Fruit fly (Drosophila melanogaster) whole organism, embryonic: ENCODE measurements around the gene Kdm2.
A peak's percentile ranks its signal among the peaks of the same experiment; 100 is the strongest.

ENCODE experiments used
- Aef1 ChIP-seq: fragments of 200-800 bp; sonication (Bioruptor generic); IDR thresholded peaks from 3 replicates; pipeline ENCODE4 v1.3.6; 2022; ENCODE audit warnings: missing biosample characterization, missing genetic modification characterization
- CG10147 ChIP-seq: fragments of 200-800 bp; sonication (Bioruptor generic); optimal IDR thresholded peaks from 2 replicates; lab custom pipeline; 2019; ENCODE audit warnings: missing biosample characterization, mild to moderate bottlenecking, missing genetic modification characterization, moderate library complexity
- CG10267 ChIP-seq: fragments of 200-800 bp; sonication (Bioruptor generic); optimal IDR thresholded peaks from 2 replicates; lab custom pipeline; 2018; ENCODE audit warnings: missing biosample characterization, mild to moderate bottlenecking, missing genetic modification characterization, moderate library complexity
- CG10321 ChIP-seq: fragments of 200-800 bp; sonication (Bioruptor generic); IDR thresholded peaks from 2 replicates; pipeline ENCODE4 v1.3.6; 2022; ENCODE audit warnings: missing biosample characterization, missing genetic modification characterization
- CG10543 ChIP-seq: fragments of 200-800 bp; sonication (Bioruptor generic); optimal IDR thresholded peaks from 3 replicates; lab custom pipeline; 2017; ENCODE audit warnings: missing biosample characterization, mild to moderate bottlenecking, missing genetic modification characterization, moderate library complexity
- CG10979 ChIP-seq: fragments of 200-800 bp; sonication (Bioruptor generic); optimal IDR thresholded peaks from 2 replicates; lab custom pipeline; 2018; ENCODE audit warnings: missing biosample characterization, mild to moderate bottlenecking, missing genetic modification characterization, moderate library complexity
- CG11456 ChIP-seq: fragments of 200-800 bp; sonication (Bioruptor generic); IDR thresholded peaks from 3 replicates; pipeline ENCODE4 v1.3.6; 2022; ENCODE audit warnings: missing biosample characterization, missing genetic modification characterization
- CG13894 ChIP-seq: fragments of 200-800 bp; sonication (Bioruptor generic); optimal IDR thresholded peaks from 3 replicates; lab custom pipeline; 2018; ENCODE audit warnings: missing biosample characterization, mild to moderate bottlenecking, missing genetic modification characterization, moderate library complexity
- CG14014 ChIP-seq: fragments of 200-800 bp; sonication (Bioruptor generic); IDR thresholded peaks from 2 replicates; pipeline ENCODE4 v1.3.6; 2022; ENCODE audit warnings: missing biosample characterization, missing genetic modification characterization
- CG14667 ChIP-seq: fragments of 200-800 bp; sonication (Bioruptor generic); IDR thresholded peaks from 2 replicates; pipeline ENCODE4 v1.3.6; 2022; ENCODE audit warnings: missing biosample characterization, missing genetic modification characterization
- CG1647 ChIP-seq: fragments of 200-800 bp; sonication (Bioruptor generic); optimal IDR thresholded peaks from 3 replicates; lab custom pipeline; 2016; ENCODE audit warnings: missing biosample characterization, missing genetic modification characterization
- CG17186 ChIP-seq: fragments of 200-800 bp; sonication (Bioruptor generic); optimal IDR thresholded peaks from 3 replicates; lab custom pipeline; 2017; ENCODE audit warnings: missing biosample characterization, missing genetic modification reagents, missing genetic modification characterization
- CG1832 ChIP-seq: fragments of 200-800 bp; sonication (Bioruptor generic); optimal IDR thresholded peaks from 2 replicates; lab custom pipeline; 2017; ENCODE audit warnings: missing biosample characterization, mild to moderate bottlenecking, missing genetic modification characterization, inconsistent platforms
- CG2889 ChIP-seq: fragments of 200-800 bp; sonication (Bioruptor generic); IDR thresholded peaks from 3 replicates; pipeline ENCODE4 v1.3.6; 2022; ENCODE audit warnings: missing biosample characterization, missing genetic modification characterization
- CG31441 ChIP-seq: fragments of 200-800 bp; sonication (Bioruptor generic); IDR thresholded peaks from 2 replicates; pipeline ENCODE4 v1.3.6; 2022; ENCODE audit warnings: missing biosample characterization, missing genetic modification characterization
- CG3995 ChIP-seq: fragments of 200-800 bp; sonication (Bioruptor generic); optimal IDR thresholded peaks from 3 replicates; lab custom pipeline; 2016; ENCODE audit warnings: missing biosample characterization, missing genetic modification characterization
- CG4360 ChIP-seq: fragments of 200-800 bp; sonication (Bioruptor generic); IDR thresholded peaks from 2 replicates; pipeline ENCODE4 v1.3.6; 2022; ENCODE audit warnings: missing biosample characterization, missing genetic modification characterization
- CG6854 ChIP-seq: fragments of 200-800 bp; sonication (Bioruptor generic); optimal IDR thresholded peaks from 3 replicates; lab custom pipeline; 2017; ENCODE audit warnings: missing biosample characterization, mild to moderate bottlenecking, missing genetic modification characterization
- CG7372 ChIP-seq: fragments of 200-800 bp; sonication (Bioruptor generic); IDR thresholded peaks from 2 replicates; pipeline ENCODE4 v1.3.6; 2022; ENCODE audit warnings: missing biosample characterization, missing genetic modification characterization
- CkIIα-i1 ChIP-seq: fragments of 200-800 bp; sonication (Bioruptor generic); IDR thresholded peaks from 2 replicates; pipeline ENCODE4 v1.3.6; 2022; ENCODE audit warnings: missing biosample characterization, missing genetic modification characterization
- Deaf1 ChIP-seq: fragments of 200-800 bp; optimal IDR thresholded peaks from 3 replicates; lab custom pipeline; 2019; ENCODE audit warnings: missing biosample characterization, mild to moderate bottlenecking, missing genetic modification characterization, moderate library complexity
- Drgx ChIP-seq: fragments of 200-800 bp; sonication (Bioruptor generic); IDR thresholded peaks from 2 replicates; pipeline ENCODE4 v1.3.6; 2022; ENCODE audit warnings: missing biosample characterization, missing genetic modification characterization
- Ets65A ChIP-seq: fragments of 200-800 bp; sonication (Bioruptor generic); peaks from one replicate; lab custom pipeline; 2016; ENCODE audit warnings: missing biosample characterization, missing genetic modification characterization
- HHEX ChIP-seq: fragments of 200-800 bp; sonication (Bioruptor generic); optimal IDR thresholded peaks from 3 replicates; lab custom pipeline; 2017; ENCODE audit warnings: missing biosample characterization, mild to moderate bottlenecking, missing genetic modification characterization, missing genetic modification reagents
- Hr39 ChIP-seq: fragments of >200 bp; optimal IDR thresholded peaks from 2 replicates; lab custom pipeline; 2017
- Hr78 ChIP-seq, 2 experiments: fragments of 200-800 bp in 1 of 2; fragments of >200 bp in 1 of 2; sonication (Bioruptor generic) in 1 of 2; optimal IDR thresholded peaks; 2 replicates each; lab custom pipeline; 2017 to 2019; ENCODE audit warnings: missing biosample characterization in 2 of 2, missing genetic modification characterization in 2 of 2, mild to moderate bottlenecking in 1 of 2, moderate library complexity in 1 of 2
- Neu2 ChIP-seq: fragments of 200-800 bp; sonication (Bioruptor generic); optimal IDR thresholded peaks from 3 replicates; lab custom pipeline; 2016; ENCODE audit warnings: missing biosample characterization, missing genetic modification characterization, borderline replicate concordance
- Opbp ChIP-seq: fragments of 200-800 bp; sonication (Bioruptor generic); IDR thresholded peaks from 3 replicates; pipeline ENCODE4 v1.3.6; 2022; ENCODE audit warnings: missing biosample characterization, missing genetic modification characterization; ENCODE audit not compliant: partially characterized antibody
- Ravus ChIP-seq: fragments of 200-800 bp; sonication (Bioruptor generic); IDR thresholded peaks from 2 replicates; pipeline ENCODE4 v1.3.6; 2022; ENCODE audit warnings: missing biosample characterization, missing genetic modification characterization
- Rfx ChIP-seq: fragments of 200-800 bp; sonication (Bioruptor generic); IDR thresholded peaks from 2 replicates; pipeline ENCODE4 v1.3.6; 2022; ENCODE audit warnings: missing biosample characterization, missing genetic modification characterization
- TFAM ChIP-seq: fragments of 200-800 bp; sonication (Bioruptor generic); optimal IDR thresholded peaks from 2 replicates; lab custom pipeline; 2017; ENCODE audit warnings: missing biosample characterization, missing genetic modification characterization, inconsistent platforms
- Xrp1 ChIP-seq: fragments of 200-800 bp; sonication (Bioruptor generic); IDR thresholded peaks from 2 replicates; pipeline ENCODE4 v1.3.6; 2022; ENCODE audit warnings: missing biosample characterization, missing genetic modification characterization
- abd-A ChIP-seq: fragments of 200-800 bp; sonication (Bioruptor generic); optimal IDR thresholded peaks from 3 replicates; lab custom pipeline; 2019; ENCODE audit warnings: missing biosample characterization, mild to moderate bottlenecking, missing genetic modification characterization, moderate library complexity
- ato ChIP-seq: fragments of 200-800 bp; sonication (Bioruptor generic); IDR thresholded peaks from 2 replicates; pipeline ENCODE4 v1.3.6; 2022; ENCODE audit warnings: missing biosample characterization, missing genetic modification characterization; ENCODE audit not compliant: partially characterized antibody
- bcd ChIP-seq: fragments of 200-800 bp; sonication (Bioruptor generic); optimal IDR thresholded peaks from 2 replicates; lab custom pipeline; 2017; ENCODE audit warnings: missing biosample characterization, mild to moderate bottlenecking, missing genetic modification characterization
- cg ChIP-seq: fragments of 200-800 bp; sonication (Bioruptor generic); optimal IDR thresholded peaks from 3 replicates; lab custom pipeline; 2019; ENCODE audit warnings: missing biosample characterization, mild to moderate bottlenecking, missing genetic modification characterization, moderate library complexity
- crol ChIP-seq: fragments of 200-800 bp; sonication (Bioruptor generic); IDR thresholded peaks from 2 replicates; pipeline ENCODE4 v1.3.6; 2022; ENCODE audit warnings: missing biosample characterization, missing genetic modification characterization
- fd3F ChIP-seq: fragments of 200-800 bp; sonication (Bioruptor generic); optimal IDR thresholded peaks from 2 replicates; lab custom pipeline; 2018; ENCODE audit warnings: missing biosample characterization, mild to moderate bottlenecking, missing genetic modification characterization, moderate library complexity
- gcm ChIP-seq: fragments of 200-800 bp; sonication (Bioruptor generic); optimal IDR thresholded peaks from 2 replicates; lab custom pipeline; 2019; ENCODE audit warnings: missing biosample characterization, mild to moderate bottlenecking, missing genetic modification characterization, moderate library complexity
- klu ChIP-seq: fragments of 200-800 bp; sonication (Bioruptor generic); IDR thresholded peaks from 2 replicates; pipeline ENCODE4 v1.3.6; 2022; ENCODE audit warnings: missing biosample characterization, missing genetic modification characterization
- lov ChIP-seq, 2 experiments: fragments of 200-800 bp in 1 of 2; fragments of >200 bp in 1 of 2; sonication (Bioruptor generic) in 1 of 2; IDR thresholded peaks in 1 of 2; optimal IDR thresholded peaks in 1 of 2; 2 replicates in 1 of 2; 3 replicates in 1 of 2; pipeline versions ENCODE4 v1.3.6 to Lab custom; 2017 to 2022; ENCODE audit warnings: missing biosample characterization in 1 of 2, missing genetic modification characterization in 1 of 2
- luna ChIP-seq: fragments of 200-800 bp; sonication (Bioruptor generic); optimal IDR thresholded peaks from 2 replicates; lab custom pipeline; 2016; ENCODE audit warnings: missing biosample characterization, missing genetic modification characterization
- mirr ChIP-seq: fragments of 200-800 bp; sonication (Bioruptor generic); optimal IDR thresholded peaks from 3 replicates; lab custom pipeline; 2018; ENCODE audit warnings: missing biosample characterization, mild to moderate bottlenecking, missing genetic modification characterization
- peb ChIP-seq: fragments of 200-800 bp; sonication (Bioruptor generic); IDR thresholded peaks from 2 replicates; pipeline ENCODE4 v1.3.6; 2022; ENCODE audit warnings: missing biosample characterization, missing genetic modification characterization
- sens ChIP-seq: fragments of 200-800 bp; sonication (Bioruptor generic); peaks from one replicate; lab custom pipeline; 2016; ENCODE audit warnings: missing biosample characterization, missing genetic modification characterization
- sr ChIP-seq: fragments of 200-800 bp; sonication (Bioruptor generic); IDR thresholded peaks from 3 replicates; pipeline ENCODE4 v1.3.6; 2022; ENCODE audit warnings: missing biosample characterization, missing genetic modification characterization
- zen2 ChIP-seq: fragments of 200-800 bp; sonication (Bioruptor generic); IDR thresholded peaks from 3 replicates; pipeline ENCODE4 v1.3.6; 2022; ENCODE audit warnings: missing biosample characterization, missing genetic modification characterization; ENCODE audit not compliant: partially characterized antibody

Gene Kdm2

dm6 chr3R:9074934-9075333, 22.6 kb downstream of the Kdm2 start (continued):
- TF ChIP-seq sens (peak; percentile 28), Xrp1 (GFP tag; lab: Robert Waterston, UW) (peak; percentile 20; the same call in 1 of the 2 replicates), CG2889 (GFP tag; lab: Robert Waterston, UW) (no peak), Aef1 (GFP tag; lab: Robert Waterston, UW) (no peak), CG10267 (tag; lab: Kevin White, UChicago) (no peak), Ets65A (GFP tag; lab: Kevin White, UChicago) (peak; percentile 81), Drgx (GFP tag; lab: Robert Waterston, UW) (peak; percentile 52; the same call in 1 of the 2 replicates), CG10979 (peak; percentile 18)
- TF ChIP-seq, all 482 proteins: peak for 11

dm6 chr3R:9079638-9080037, 27.3 kb downstream of the Kdm2 start:
- peak; percentile 88 for TF ChIP-seq Hr39 (lab: Kevin White, UChicago)
- no peak for TF ChIP-seq Neu2
- no peak for TF ChIP-seq lov (optimal IDR thresholded peaks at IDR 0.05; lab: Kevin White, UChicago)
- TF ChIP-seq lov (GFP tag; IDR thresholded peaks at IDR 0.05; lab: Robert Waterston, UW): peak; percentile 44; the same call in 1 of the 3 replicates
- TF ChIP-seq crol (GFP tag; lab: Robert Waterston, UW): peak; percentile 32; the same call in 1 of the 2 replicates
- TF ChIP-seq CkIIα-i1 (GFP tag; lab: Robert Waterston, UW): no peak
- TF ChIP-seq CG11456 (GFP tag; lab: Robert Waterston, UW): 0 out of 3 replicates have a peak, but pooled peaks have one; percentile 24
- no peak for TF ChIP-seq ato (GFP tag; lab: Robert Waterston, UW)
- no peak for TF ChIP-seq CG31441 (GFP tag; lab: Robert Waterston, UW)
- 0 out of 3 replicates have a peak, but pooled peaks have one; percentile 23 for TF ChIP-seq Opbp (GFP tag; lab: Robert Waterston, UW)

- peak; percentile 68 for TF ChIP-seq Deaf1 (tag; lab: Kevin White, UChicago)
- peak; percentile 56 for TF ChIP-seq CG13894 (tag; lab: Kevin White, UChicago)
- TF ChIP-seq Rfx (GFP tag; lab: Robert Waterston, UW): peak; percentile 24; the same call in 1 of the 2 replicates
- no peak for TF ChIP-seq sr (GFP tag; lab: Robert Waterston, UW)
- peak; percentile 33 for TF ChIP-seq abd-A (tag; lab: Kevin White, UChicago)
Observed at dm6 chr3R:9082332-9082731, 30.0 kb downstream of the Kdm2 start.

- TF ChIP-seq CG14014 (GFP tag; lab: Robert Waterston, UW): peak; percentile 35; the same call in 1 of the 2 replicates
- peak; percentile 3 for TF ChIP-seq CG6854 (GFP tag; lab: Kevin White, UChicago)
- TF ChIP-seq zen2 (GFP tag; lab: Robert Waterston, UW): no peak
- TF ChIP-seq peb (GFP tag; lab: Robert Waterston, UW): no peak
- TF ChIP-seq CG10147 (GFP tag; lab: Kevin White, UChicago): no peak
- TF ChIP-seq Hr78 (GFP tag; optimal IDR thresholded peaks at IDR 0.05; lab: Kevin White, UChicago): no peak
- no peak for TF ChIP-seq gcm
- TF ChIP-seq CG1647: no peak
- TF ChIP-seq luna (GFP tag; lab: Kevin White, UChicago): no peak
- TF ChIP-seq TFAM: no peak
- TF ChIP-seq CG10543 (GFP tag; lab: Kevin White, UChicago): peak; percentile 20
- TF ChIP-seq Ravus: no peak
- TF ChIP-seq klu: no peak
- TF ChIP-seq CG14667 (GFP tag; lab: Robert Waterston, UW): no peak
- no peak for TF ChIP-seq cg (GFP tag; lab: Kevin White, UChicago)
- TF ChIP-seq CG3995 (GFP tag; lab: Kevin White, UChicago): no peak
- no peak for TF ChIP-seq CG7372 (GFP tag; lab: Robert Waterston, UW)
- TF ChIP-seq mirr (GFP tag; lab: Kevin White, UChicago): no peak
- no peak for TF ChIP-seq CG4360 (GFP tag; lab: Robert Waterston, UW)
- TF ChIP-seq CG10321 (GFP tag; lab: Robert Waterston, UW): no peak
- no peak for TF ChIP-seq HHEX (GFP tag; lab: Kevin White, UChicago)
- TF ChIP-seq CG1832 (GFP tag; lab: Kevin White, UChicago): no peak
- no peak for TF ChIP-seq bcd
- TF ChIP-seq CG17186 (GFP tag; lab: Kevin White, UChicago): no peak
- TF ChIP-seq fd3F (GFP tag; lab: Kevin White, UChicago): no peak
Observed at dm6 chr3R:9083379-9083778, 31.1 kb downstream of the Kdm2 start.
